Worm (Caenorhabditis elegans) whole organism, L2 larva: ENCODE measurements around the gene sqv-1.

Source experiments
- ZK546.5 ChIP-seq: sonication (generic microtip); optimal IDR thresholded peaks from 2 replicates; lab custom pipeline; 2017; ENCODE audit warnings: missing biosample characterization, missing genetic modification characterization
- ceh-82 ChIP-seq: fragments of 150-350 bp; optimal IDR thresholded peaks from 2 replicates; lab custom pipeline; 2014; ENCODE audit warnings: missing biosample characterization, missing genetic modification characterization
- elt-1 ChIP-seq: fragments of 150-350 bp; optimal IDR thresholded peaks from 2 replicates; lab custom pipeline; 2014; ENCODE audit warnings: missing biosample characterization, missing genetic modification characterization
- elt-3 ChIP-seq: sonication (generic microtip); optimal IDR thresholded peaks from 2 replicates; lab custom pipeline; 2017; ENCODE audit warnings: missing biosample characterization, missing genetic modification characterization
- lin-13 ChIP-seq: fragments of 150-350 bp; optimal IDR thresholded peaks from 2 replicates; lab custom pipeline; 2014; ENCODE audit warnings: missing biosample characterization, missing genetic modification reagents, missing genetic modification characterization
- nhr-25 ChIP-seq: fragments of 150-350 bp; sonication (generic microtip); optimal IDR thresholded peaks from 3 replicates; lab custom pipeline; 2014; ENCODE audit warnings: missing biosample characterization, missing genetic modification characterization
- nhr-77 ChIP-seq: fragments of 150-350 bp; optimal IDR thresholded peaks from 2 replicates; lab custom pipeline; 2014; ENCODE audit warnings: missing biosample characterization, missing genetic modification characterization
- skn-1 ChIP-seq: sonication (generic microtip); optimal IDR thresholded peaks from 2 replicates; lab custom pipeline; 2017; ENCODE audit warnings: missing biosample characterization, missing genetic modification characterization
- unc-55 ChIP-seq: fragments of 150-350 bp; sonication (generic microtip); optimal IDR thresholded peaks from 3 replicates; lab custom pipeline; 2014; ENCODE audit warnings: missing biosample characterization, missing genetic modification reagents, missing genetic modification characterization

DNA sequence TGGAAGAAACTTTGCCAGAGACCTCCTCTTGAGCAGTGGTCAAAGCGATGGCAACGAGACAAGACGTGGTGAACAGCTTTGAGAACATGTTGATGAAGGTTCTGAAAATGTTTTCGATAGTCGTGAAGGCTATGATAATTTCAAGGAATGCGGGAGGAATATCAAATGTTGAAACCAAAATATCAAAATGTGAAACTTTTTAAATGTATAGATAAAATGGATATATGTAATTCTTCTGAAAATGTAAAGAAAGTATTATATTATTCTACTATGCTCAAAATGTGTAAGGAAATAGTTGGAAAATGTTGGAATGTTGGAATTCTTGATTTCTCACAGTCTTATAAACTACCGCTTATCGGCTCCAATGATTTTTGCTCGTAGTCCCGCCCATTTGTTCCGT lies 8.2 kb downstream of the sqv-1 start, which contains the start of gene D2096.6:
- TF ChIP-seq elt-1 (tag; lab: Kevin White, UChicago) (no peak), nhr-77 (tag; lab: Kevin White, UChicago) (no peak), elt-3 (tag; lab: Kevin White, UChicago) (no peak), skn-1 (no peak), ceh-82 (no peak), nhr-25 (tag; lab: Kevin White, UChicago) (no peak), ZK546.5 (tag; lab: Kevin White, UChicago) (no peak), unc-55 (GFP tag; lab: Kevin White, UChicago) (no peak), lin-13 (GFP tag; lab: Kevin White, UChicago) (no peak)
